Worm (Caenorhabditis elegans): ENCODE results near the gene gon-1.

DNA sequence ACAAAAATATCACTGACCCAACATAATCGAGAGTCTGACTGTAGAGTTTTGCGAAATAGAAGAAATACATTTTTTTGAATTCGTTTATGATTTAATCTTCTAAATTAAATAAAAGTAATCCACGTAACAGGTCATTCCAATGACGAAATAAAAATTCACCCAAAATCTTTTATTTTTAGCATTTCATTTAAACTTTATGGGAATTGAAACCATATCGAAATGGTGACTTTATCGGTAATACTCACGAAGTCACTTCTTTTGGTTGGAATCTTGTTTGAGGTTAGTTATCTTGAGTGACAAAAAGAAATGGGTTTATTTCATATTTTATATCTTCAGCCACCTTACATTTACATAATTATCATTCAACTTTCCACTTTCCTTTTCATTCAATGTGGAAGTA lies 19.4 kb upstream of the gon-1 start, which contains the start of the genes C47E12.12 and C47E12.10:
- TF ChIP-seq C16A3.4 (tag; optimal IDR thresholded peaks at IDR 0.05) (no peak), sup-37 (GFP tag; optimal IDR thresholded peaks at IDR 0.05) (no peak), jun-1 (tag; optimal IDR thresholded peaks at IDR 0.05) (no peak), alr-1 (tag; optimal IDR thresholded peaks at IDR 0.05; ENCODE audit: borderline replicate concordance) (no peak), sox-4 (tag; optimal IDR thresholded peaks at IDR 0.05) (no peak), fkh-10 (GFP tag; optimal IDR thresholded peaks at IDR 0.05) (no peak), pqm-1 (tag; optimal IDR thresholded peaks at IDR 0.05) (no peak), egl-27 (tag; optimal IDR thresholded peaks at IDR 0.05) (no peak), lin-35 (GFP tag; optimal IDR thresholded peaks at IDR 0.05) (no peak), ztf-11 (tag; optimal IDR thresholded peaks at IDR 0.05) (no peak), ces-1 (GFP tag; optimal IDR thresholded peaks at IDR 0.05) (no peak), lin-15B (tag; optimal IDR thresholded peaks at IDR 0.05) (no peak), mdl-1 (tag; optimal IDR thresholded peaks at IDR 0.05) (no peak), nhr-11 (tag; optimal IDR thresholded peaks at IDR 0.05) (no peak)

Data from whole organism, L1 larva.